Worm (Caenorhabditis elegans): Measurements from ENCODE around the gene F34D10.9.

The F34D10.9 gene

DNA sequence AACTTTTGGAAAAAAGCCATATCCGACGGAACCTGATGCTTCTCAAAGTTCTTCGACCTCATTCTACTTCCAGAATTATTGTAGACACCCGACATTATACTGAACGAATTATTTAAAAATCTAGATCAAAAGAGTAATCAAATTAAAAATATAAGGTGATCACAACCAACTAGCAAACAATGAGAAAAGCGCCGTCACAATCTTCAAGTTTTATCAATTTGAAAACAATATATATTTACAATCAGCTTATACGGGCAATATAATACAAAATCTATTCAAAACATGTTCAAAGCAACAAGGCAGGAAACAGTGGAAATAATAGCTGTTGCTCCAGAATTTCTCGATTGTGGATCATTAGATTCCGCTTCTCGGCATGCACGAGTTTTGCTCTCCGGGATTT lies 4.5 kb downstream of the F34D10.9 start, which contains the start of gene C14B1.12:
Gene C14B1.12 (minus strand): TSS at position 101 of the 400 bp plus-strand sequence.
- TF ChIP-seq flt-1 (GFP tag; IDR thresholded peaks at IDR 0.05) (no peak), cog-1 (tag; optimal IDR thresholded peaks at IDR 0.05) (no peak), ref-1 (GFP tag; conservative IDR thresholded peaks at IDR 0.05) (no peak), tab-1 (GFP tag; IDR thresholded peaks at IDR 0.05) (no peak)

DNA sequence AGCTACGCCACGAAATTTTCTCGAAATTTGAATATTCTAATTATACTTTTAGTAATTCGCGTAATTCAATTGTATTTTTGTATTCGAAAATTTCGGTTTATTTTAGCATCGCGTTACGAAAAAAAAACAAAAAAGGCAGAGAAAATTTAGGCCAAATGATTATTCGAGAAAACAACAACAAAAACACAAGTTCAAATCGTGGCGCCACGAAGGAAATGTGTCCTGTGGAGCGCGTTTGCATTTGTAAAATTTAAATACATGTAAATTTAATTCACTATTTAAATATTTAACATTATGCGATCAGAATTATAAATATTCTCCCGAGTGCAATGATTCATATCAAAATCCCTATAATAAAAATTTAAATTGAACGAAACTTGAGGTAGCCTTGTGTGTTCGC lies 5.7 kb downstream of the F34D10.9 start:
- TF ChIP-seq klf-2 (GFP tag; conservative IDR thresholded peaks at IDR 0.05): no peak
- TF ChIP-seq tab-1 (GFP tag; IDR thresholded peaks at IDR 0.05): no peak
- no peak for TF ChIP-seq ref-1 (GFP tag; conservative IDR thresholded peaks at IDR 0.05)
- no peak for TF ChIP-seq med-1 (GFP tag; optimal IDR thresholded peaks at IDR 0.05; ENCODE audit: insufficient read depth)
- no peak for TF ChIP-seq ztf-23 (GFP tag; IDR thresholded peaks at IDR 0.05)
- no peak for TF ChIP-seq ztf-29 (GFP tag; IDR thresholded peaks at IDR 0.05)

DNA sequence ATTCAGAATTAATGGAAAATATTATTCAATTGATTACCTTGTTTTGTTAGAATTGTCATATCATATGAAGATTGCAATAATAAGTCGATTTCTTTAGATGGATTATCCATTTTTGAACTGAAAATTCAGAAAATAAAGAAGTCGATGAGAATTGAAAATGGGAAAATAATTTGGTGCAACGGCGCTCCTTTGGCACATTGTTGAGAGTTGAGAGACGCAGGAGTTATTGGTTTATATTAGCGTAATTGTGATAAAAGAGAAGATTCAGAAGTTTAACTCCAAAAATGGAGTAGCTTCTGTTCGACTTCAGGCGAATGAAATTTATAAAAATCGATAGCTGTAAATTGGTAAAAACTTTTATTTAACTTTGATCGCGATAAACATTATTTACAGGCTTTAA lies 9.9 kb downstream of the F34D10.9 start, which contains the start of gene C14B1.8:
Gene C14B1.8 (minus strand): TSS at position 117 of the 400 bp plus-strand sequence.
- TF ChIP-seq med-1 (GFP tag; optimal IDR thresholded peaks at IDR 0.05; ENCODE audit: insufficient read depth): no peak
- no peak for TF ChIP-seq ztf-29 (GFP tag; IDR thresholded peaks at IDR 0.05)
- TF ChIP-seq ztf-23 (GFP tag; IDR thresholded peaks at IDR 0.05): no peak
- TF ChIP-seq flt-1 (GFP tag; IDR thresholded peaks at IDR 0.05): no peak
- no peak for TF ChIP-seq cog-1 (tag; optimal IDR thresholded peaks at IDR 0.05)
- no peak for TF ChIP-seq T22C8.4 (GFP tag; IDR thresholded peaks at IDR 0.05)
- no peak for TF ChIP-seq tab-1 (GFP tag; IDR thresholded peaks at IDR 0.05)
- no peak for TF ChIP-seq ref-1 (GFP tag; conservative IDR thresholded peaks at IDR 0.05)
- TF ChIP-seq klf-2 (GFP tag; conservative IDR thresholded peaks at IDR 0.05): no peak

DNA sequence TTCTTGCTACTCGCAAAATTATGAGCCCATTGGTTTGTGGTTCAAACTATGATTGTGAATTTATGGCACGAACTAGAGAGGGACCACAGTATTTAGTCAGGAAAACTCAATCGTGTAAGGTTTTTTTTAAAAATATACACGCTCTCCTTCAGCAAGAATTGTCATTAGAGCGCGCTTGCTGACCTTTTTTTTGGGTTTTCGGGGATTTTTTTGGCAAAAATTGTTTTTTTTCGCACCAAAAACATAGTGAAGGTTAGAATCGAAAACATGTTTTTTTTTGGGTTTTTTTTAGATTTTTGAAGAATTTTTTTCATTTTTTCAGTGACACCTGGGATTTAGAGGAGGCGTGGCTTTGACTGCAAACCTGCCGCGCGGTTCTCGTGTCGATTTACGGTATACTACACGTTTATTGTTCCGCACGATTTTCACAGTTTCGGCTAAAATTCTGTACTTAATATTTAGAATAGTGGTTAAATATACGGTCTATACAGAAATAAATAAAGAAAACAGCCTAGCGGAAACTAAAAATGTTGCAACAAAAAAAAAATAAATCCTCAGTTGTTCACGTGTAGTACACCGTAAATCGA lies 13.3 kb downstream of the F34D10.9 start:
- TF ChIP-seq cog-1 (tag; optimal IDR thresholded peaks at IDR 0.05) (peak; percentile 24), T22C8.4 (GFP tag; IDR thresholded peaks at IDR 0.05) (no peak), tab-1 (GFP tag; IDR thresholded peaks at IDR 0.05) (no peak), klf-2 (GFP tag; conservative IDR thresholded peaks at IDR 0.05) (0 out of 2 replicates have a peak, but pooled peaks have one; percentile 51), ref-1 (GFP tag; conservative IDR thresholded peaks at IDR 0.05) (no peak), med-1 (GFP tag; optimal IDR thresholded peaks at IDR 0.05; ENCODE audit: insufficient read depth) (no peak), ztf-29 (GFP tag; IDR thresholded peaks at IDR 0.05) (no peak), ztf-23 (GFP tag; IDR thresholded peaks at IDR 0.05) (0 out of 2 replicates have a peak, but pooled peaks have one; percentile 32), flt-1 (GFP tag; IDR thresholded peaks at IDR 0.05) (no peak)

DNA sequence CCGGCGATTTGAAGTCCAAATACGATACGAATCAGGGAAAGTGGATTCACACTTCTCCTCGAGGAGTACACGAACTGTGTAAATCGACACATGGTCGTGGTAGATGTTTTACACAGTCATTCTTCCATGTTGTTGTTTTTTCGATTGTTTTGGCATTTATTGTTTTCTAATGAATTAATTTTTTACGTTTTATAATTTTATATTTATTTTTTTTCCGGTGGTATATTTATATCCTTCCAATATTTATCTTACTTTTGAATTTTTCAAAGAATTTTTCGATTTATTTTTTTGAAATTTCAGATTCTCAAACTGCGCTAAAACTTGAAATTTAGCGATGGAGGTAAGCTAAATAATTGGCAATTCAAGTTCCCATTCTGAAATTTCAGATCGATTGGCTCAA lies 16.3 kb downstream of the F34D10.9 start, which contains the start of gene nrde-1:
Gene nrde-1 (plus strand): TSS at position 301 of the 400 bp plus-strand sequence.
- TF ChIP-seq ref-1 (GFP tag; conservative IDR thresholded peaks at IDR 0.05): no peak
- no peak for TF ChIP-seq flt-1 (GFP tag; IDR thresholded peaks at IDR 0.05)
- no peak for TF ChIP-seq cog-1 (tag; optimal IDR thresholded peaks at IDR 0.05)
- TF ChIP-seq med-1 (GFP tag; optimal IDR thresholded peaks at IDR 0.05; ENCODE audit: insufficient read depth): no peak
- TF ChIP-seq tab-1 (GFP tag; IDR thresholded peaks at IDR 0.05): no peak
- no peak for TF ChIP-seq ztf-29 (GFP tag; IDR thresholded peaks at IDR 0.05)
- TF ChIP-seq T22C8.4 (GFP tag; IDR thresholded peaks at IDR 0.05): no peak
- no peak for TF ChIP-seq ztf-23 (GFP tag; IDR thresholded peaks at IDR 0.05)
- TF ChIP-seq klf-2 (GFP tag; conservative IDR thresholded peaks at IDR 0.05): no peak

DNA sequence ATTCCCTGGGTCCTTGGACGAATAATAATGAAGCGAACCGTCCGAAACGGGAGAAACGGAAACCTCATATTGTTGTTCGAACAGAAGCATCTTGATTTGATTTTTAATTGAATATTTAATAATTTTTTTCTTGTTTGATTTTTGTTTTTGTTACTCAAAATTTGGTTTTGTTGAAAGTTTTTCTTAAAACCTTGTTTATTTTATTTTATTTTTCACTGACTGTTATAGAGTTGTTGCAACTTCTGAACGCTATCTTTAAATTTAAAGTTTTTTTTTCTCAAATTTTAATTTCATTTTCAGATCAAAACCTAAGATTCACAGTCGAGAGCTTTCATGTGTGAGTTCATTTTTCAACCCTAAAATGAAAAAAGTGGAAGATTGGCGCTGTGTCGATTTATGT lies 20.4 kb downstream of the F34D10.9 start, which contains the start of gene alkb-8:
Gene alkb-8 (plus strand): TSS at position 301 of the 400 bp plus-strand sequence.
- no peak for TF ChIP-seq flt-1 (GFP tag; IDR thresholded peaks at IDR 0.05)
- no peak for TF ChIP-seq cog-1 (tag; optimal IDR thresholded peaks at IDR 0.05)
- no peak for TF ChIP-seq tab-1 (GFP tag; IDR thresholded peaks at IDR 0.05)
- no peak for TF ChIP-seq ztf-29 (GFP tag; IDR thresholded peaks at IDR 0.05)
- TF ChIP-seq ref-1 (GFP tag; conservative IDR thresholded peaks at IDR 0.05): no peak
- TF ChIP-seq med-1 (GFP tag; optimal IDR thresholded peaks at IDR 0.05; ENCODE audit: insufficient read depth): no peak

DNA sequence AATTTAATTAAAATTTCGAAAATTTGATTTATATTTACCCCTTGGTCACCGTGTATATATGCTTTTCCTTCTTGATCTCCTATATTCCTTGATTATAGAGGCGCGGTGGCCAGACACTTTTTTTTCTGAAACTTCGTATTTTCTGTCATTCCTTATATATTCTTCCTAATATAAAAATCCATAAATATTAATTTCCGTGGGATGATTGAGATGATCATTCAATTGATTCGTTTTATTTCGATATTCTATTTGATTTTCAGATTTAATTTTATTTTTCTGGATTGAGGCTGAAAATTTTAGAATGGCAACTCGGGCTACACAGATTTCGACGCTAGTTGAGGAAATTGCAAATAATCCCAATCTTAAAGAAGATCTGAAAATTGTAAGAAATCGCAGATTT lies 22.8 kb downstream of the F34D10.9 start, which contains the start of gene dph-1:
Gene dph-1 (plus strand): TSS at position 301 of the 400 bp plus-strand sequence.
- TF ChIP-seq T22C8.4 (GFP tag; IDR thresholded peaks at IDR 0.05) (no peak), ztf-29 (GFP tag; IDR thresholded peaks at IDR 0.05) (no peak)

DNA sequence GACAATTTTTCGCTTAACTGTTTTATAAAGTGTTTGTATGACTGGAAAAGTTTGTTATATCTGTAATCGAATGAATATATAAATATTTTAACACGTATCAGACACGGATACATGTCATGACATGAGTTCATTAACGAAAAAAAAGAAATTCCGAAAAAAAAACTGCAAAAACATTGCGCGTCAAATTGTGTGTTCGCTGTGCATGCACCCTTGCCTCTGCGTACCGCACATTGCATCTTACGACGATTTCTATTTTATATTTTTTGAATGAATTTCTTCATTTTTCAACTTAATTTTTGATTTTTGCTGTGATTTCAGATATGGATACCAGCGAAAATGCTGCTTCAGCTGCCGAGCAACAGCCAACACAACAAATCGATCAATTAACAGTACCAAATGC lies 24.5 kb downstream of the F34D10.9 start, which contains the start of gene wdr-5.1:
Gene wdr-5.1 (plus strand): TSS at position 319 of the 400 bp plus-strand sequence.
- no peak for TF ChIP-seq T22C8.4 (GFP tag; IDR thresholded peaks at IDR 0.05)
- no peak for TF ChIP-seq med-1 (GFP tag; optimal IDR thresholded peaks at IDR 0.05; ENCODE audit: insufficient read depth)
- no peak for TF ChIP-seq ztf-23 (GFP tag; IDR thresholded peaks at IDR 0.05)
- TF ChIP-seq ref-1 (GFP tag; conservative IDR thresholded peaks at IDR 0.05): no peak
- TF ChIP-seq klf-2 (GFP tag; conservative IDR thresholded peaks at IDR 0.05): no peak

DNA sequence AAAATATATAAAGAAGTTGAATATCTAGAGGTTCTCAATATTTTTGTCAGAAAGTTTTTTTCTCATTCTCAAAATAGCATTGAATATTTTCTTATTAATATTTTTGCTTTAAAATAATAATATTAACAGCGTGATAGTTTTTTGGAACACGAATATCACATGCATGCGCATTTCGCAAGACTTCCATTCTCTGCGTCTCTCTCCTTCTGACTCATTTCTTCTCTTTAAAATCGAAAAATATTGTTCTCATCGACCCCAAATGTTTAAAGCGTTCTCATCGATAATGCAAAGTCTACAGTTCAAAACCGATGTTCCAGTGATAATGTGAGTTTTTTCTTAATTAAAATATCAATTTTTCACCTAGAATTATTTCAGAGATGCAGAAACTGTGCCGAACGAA lies 26.0 kb downstream of the F34D10.9 start, which contains the start of gene C14B1.3:
Gene C14B1.3 (plus strand): TSS at position 168 of the 400 bp plus-strand sequence.
- no peak for TF ChIP-seq ztf-23 (GFP tag; IDR thresholded peaks at IDR 0.05)
- TF ChIP-seq flt-1 (GFP tag; IDR thresholded peaks at IDR 0.05): no peak
- no peak for TF ChIP-seq cog-1 (tag; optimal IDR thresholded peaks at IDR 0.05)
- no peak for TF ChIP-seq T22C8.4 (GFP tag; IDR thresholded peaks at IDR 0.05)
- TF ChIP-seq tab-1 (GFP tag; IDR thresholded peaks at IDR 0.05): no peak
- no peak for TF ChIP-seq ref-1 (GFP tag; conservative IDR thresholded peaks at IDR 0.05)
- TF ChIP-seq med-1 (GFP tag; optimal IDR thresholded peaks at IDR 0.05; ENCODE audit: insufficient read depth): no peak
- TF ChIP-seq ztf-29 (GFP tag; IDR thresholded peaks at IDR 0.05): no peak
- TF ChIP-seq klf-2 (GFP tag; conservative IDR thresholded peaks at IDR 0.05): no peak
